Fruit fly (Drosophila melanogaster): Measurements from ENCODE around the gene Npc2b.
A peak's percentile ranks its signal among the peaks of the same experiment; 100 is the strongest.

Gene Npc2b

DNA sequence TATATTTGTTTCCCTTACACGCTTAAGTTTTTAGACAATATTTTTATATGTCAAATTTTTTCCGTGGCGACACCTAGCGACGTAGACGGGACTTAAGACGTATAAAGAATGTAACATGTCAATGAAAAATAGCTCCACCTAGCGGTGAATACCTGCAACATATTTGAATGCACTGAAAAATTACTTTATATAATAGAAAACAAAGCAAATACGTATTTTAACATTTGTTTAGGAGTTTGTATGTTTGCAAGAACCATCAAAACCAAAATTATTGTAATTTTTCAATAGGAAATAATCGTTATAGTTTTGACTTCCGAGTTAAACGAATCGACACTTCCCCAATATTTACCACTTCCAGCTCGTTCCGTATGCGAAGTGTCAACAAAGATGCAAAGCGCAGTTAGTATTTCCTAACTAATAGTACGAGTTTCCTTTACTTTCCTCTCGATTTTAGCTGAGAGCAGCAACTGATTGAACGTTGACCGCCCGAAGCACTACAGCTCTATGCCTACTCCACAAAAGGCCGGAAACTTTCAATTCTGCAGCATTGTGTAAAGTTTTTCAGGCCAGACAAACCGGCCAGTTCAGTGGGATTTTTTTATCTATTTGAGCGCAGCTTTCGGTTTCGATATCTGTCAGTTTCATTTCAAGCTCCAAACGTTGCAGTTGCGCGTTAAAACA, at the start of gene Npc2b:
Gene Npc2b, plus strand, starts transcription at position 631 of the 681 bp plus-strand sequence.
- TF ChIP-seq ey (GFP tag; optimal IDR thresholded peaks at IDR 0.05) (peak; percentile 38), lola (GFP tag; optimal IDR thresholded peaks at IDR 0.05) (no peak), Dif (GFP tag; optimal IDR thresholded peaks at IDR 0.05; ENCODE audit: partially characterized antibody) (no peak), dl (GFP tag; optimal IDR thresholded peaks at IDR 0.05; ENCODE audit: insufficient read depth in 1 of 2, partially characterized antibody in 2 of 2) (no peak), Myc (optimal IDR thresholded peaks at IDR 0.05) (peak; percentile 81), jim (GFP tag; optimal IDR thresholded peaks at IDR 0.05) (no peak), CG32264 (GFP tag; optimal IDR thresholded peaks at IDR 0.05) (no peak), dmrt93B (GFP tag; optimal IDR thresholded peaks at IDR 0.05) (peak; percentile 38), Dfd (GFP tag; optimal IDR thresholded peaks at IDR 0.05) (no peak), rgr (GFP tag; optimal IDR thresholded peaks at IDR 0.05) (peak; percentile 61), pan (optimal IDR thresholded peaks at IDR 0.05) (no peak), foxo (GFP tag; optimal IDR thresholded peaks at IDR 0.05) (peak in 1 of 2 experiments; percentile 61), HLH106 (tag; optimal IDR thresholded peaks at IDR 0.05) (peak; percentile 18), CrebA (GFP tag; optimal IDR thresholded peaks at IDR 0.05; ENCODE audit: borderline replicate concordance) (no peak), Abd-B (GFP tag; optimal IDR thresholded peaks at IDR 0.05) (no peak), Rel (GFP tag; optimal IDR thresholded peaks at IDR 0.05) (no peak), Rel (tag; optimal IDR thresholded peaks at IDR 0.05) (no peak), Hr83 (GFP tag; optimal IDR thresholded peaks at IDR 0.05; ENCODE audit: poor library complexity, severe bottlenecking) (peak; percentile 31), tai (GFP tag; optimal IDR thresholded peaks at IDR 0.05) (no peak), brk (GFP tag; optimal IDR thresholded peaks at IDR 0.05) (no peak), Hr78 (GFP tag; optimal IDR thresholded peaks at IDR 0.05) (no peak), Jra (GFP tag; optimal IDR thresholded peaks at IDR 0.05) (no peak), woc (GFP tag; optimal IDR thresholded peaks at IDR 0.05) (no peak), dsf (GFP tag; optimal IDR thresholded peaks at IDR 0.05; ENCODE audit: borderline replicate concordance) (no peak), usp (GFP tag; optimal IDR thresholded peaks at IDR 0.05) (no peak), sage (GFP tag; optimal IDR thresholded peaks at IDR 0.05) (no peak), fru (GFP tag; optimal IDR thresholded peaks at IDR 0.05) (peak; percentile 52), h (GFP tag; optimal IDR thresholded peaks at IDR 0.05) (no peak), OdsH (GFP tag; optimal IDR thresholded peaks at IDR 0.05) (peak; percentile 45), N (GFP tag; optimal IDR thresholded peaks at IDR 0.05) (no peak), Vsx2 (GFP tag; optimal IDR thresholded peaks at IDR 0.05; ENCODE audit: partially characterized antibody) (no peak), psq (GFP tag; optimal IDR thresholded peaks at IDR 0.05) (peak; percentile 7), Hnf4 (GFP tag; optimal IDR thresholded peaks at IDR 0.05) (peak; percentile 5), Mio (GFP tag; optimal IDR thresholded peaks at IDR 0.05) (no peak), br (GFP tag; optimal IDR thresholded peaks at IDR 0.05) (peak; percentile 35), sv (GFP tag; optimal IDR thresholded peaks at IDR 0.05) (peak; percentile 5), Sp1 (GFP tag; optimal IDR thresholded peaks at IDR 0.05) (no peak), CG9705 (GFP tag; optimal IDR thresholded peaks at IDR 0.05) (peak; percentile 2), GATAd (GFP tag; optimal IDR thresholded peaks at IDR 0.05) (no peak)

dm6 chr3R:14041036-14041435, 48.3 kb upstream of the Npc2b start:
- TF ChIP-seq Sp1 (GFP tag; optimal IDR thresholded peaks at IDR 0.05) (no peak), HLH106 (tag; optimal IDR thresholded peaks at IDR 0.05) (peak; percentile 29), h (GFP tag; optimal IDR thresholded peaks at IDR 0.05) (peak; percentile 4)

- TF ChIP-seq Abd-B (GFP tag; optimal IDR thresholded peaks at IDR 0.05) (no peak), Dif (GFP tag; optimal IDR thresholded peaks at IDR 0.05; ENCODE audit: partially characterized antibody) (no peak), br (GFP tag; optimal IDR thresholded peaks at IDR 0.05) (no peak), Hr78 (GFP tag; optimal IDR thresholded peaks at IDR 0.05) (no peak), Vsx2 (GFP tag; optimal IDR thresholded peaks at IDR 0.05; ENCODE audit: partially characterized antibody) (no peak), brk (GFP tag; optimal IDR thresholded peaks at IDR 0.05) (no peak), CrebA (GFP tag; optimal IDR thresholded peaks at IDR 0.05; ENCODE audit: borderline replicate concordance) (no peak), Hnf4 (GFP tag; optimal IDR thresholded peaks at IDR 0.05) (no peak), woc (GFP tag; optimal IDR thresholded peaks at IDR 0.05) (no peak), dsf (GFP tag; optimal IDR thresholded peaks at IDR 0.05; ENCODE audit: borderline replicate concordance) (no peak), jim (GFP tag; optimal IDR thresholded peaks at IDR 0.05) (no peak), foxo (GFP tag; optimal IDR thresholded peaks at IDR 0.05) (no peak), ey (GFP tag; optimal IDR thresholded peaks at IDR 0.05) (no peak), dmrt93B (GFP tag; optimal IDR thresholded peaks at IDR 0.05) (no peak), fru (GFP tag; optimal IDR thresholded peaks at IDR 0.05) (no peak), CG9705 (GFP tag; optimal IDR thresholded peaks at IDR 0.05) (no peak), pan (optimal IDR thresholded peaks at IDR 0.05) (no peak), sage (GFP tag; optimal IDR thresholded peaks at IDR 0.05) (no peak), HLH106 (tag; optimal IDR thresholded peaks at IDR 0.05) (no peak)
Measured at dm6 chr3R:14041647-14042046, 47.7 kb upstream of the Npc2b start.

Data from whole organism, wandering third instar larva.